Worm (Caenorhabditis elegans): Measurements from ENCODE around the gene Y57A10C.8.

Y57A10C.8 gene

DNA sequence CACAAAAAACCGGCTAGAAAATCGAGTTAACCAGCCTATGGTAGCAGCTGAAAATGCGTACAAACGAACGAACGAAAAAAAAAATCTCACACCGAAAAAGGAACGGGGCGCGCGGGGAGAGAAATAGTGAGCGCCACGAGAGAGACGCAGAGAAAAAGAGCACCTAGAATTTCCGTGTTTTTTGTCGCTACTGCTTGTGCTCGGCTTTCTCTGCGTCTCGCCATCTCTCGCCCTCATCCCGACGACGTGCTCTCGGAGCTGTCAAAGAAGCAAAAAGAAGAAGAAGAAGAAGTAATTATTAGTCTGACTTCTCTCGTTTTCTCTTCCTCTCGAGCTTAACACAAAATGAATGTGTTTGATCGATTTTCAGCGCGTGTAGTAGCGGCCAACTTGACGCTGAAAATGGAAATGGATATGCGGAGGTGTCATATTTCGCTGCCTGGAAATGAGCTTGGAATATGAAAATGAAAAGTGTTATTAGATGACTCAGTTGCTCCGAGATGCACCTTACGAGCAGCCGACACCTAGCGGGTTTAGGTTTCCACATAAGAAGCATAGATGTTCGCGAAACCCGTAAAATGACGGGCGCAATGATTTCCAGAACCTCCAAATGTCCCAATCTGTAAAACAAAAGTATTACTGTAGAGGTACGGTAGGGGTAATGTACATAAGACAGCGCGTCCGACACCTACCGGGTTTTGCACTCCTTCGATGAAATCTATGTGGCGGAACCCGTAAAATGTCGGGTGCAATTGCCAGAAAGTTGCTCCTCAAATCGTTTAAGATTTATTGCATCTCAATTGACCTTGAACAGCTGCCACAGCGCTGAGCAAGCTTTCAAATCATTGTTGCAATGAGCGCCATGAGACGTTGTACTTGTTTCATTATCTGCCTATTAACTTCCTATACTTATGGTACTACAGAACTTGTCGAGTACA, 46.7 kb downstream of the Y57A10C.8 start, which contains the start of gene btb-14:
btb-14 (plus strand) TSS at position 839 of the 938 bp plus-strand sequence.
- peak; percentile 23 for TF ChIP-seq unc-39 (tag; optimal IDR thresholded peaks at IDR 0.05)
- TF ChIP-seq hlh-1 (tag; optimal IDR thresholded peaks at IDR 0.05) = peak; percentile 0
- no peak for TF ChIP-seq nhr-237 (tag; optimal IDR thresholded peaks at IDR 0.05)

- TF ChIP-seq lsy-2 (tag; optimal IDR thresholded peaks at IDR 0.05) = no peak
- peak; percentile 12 for TF ChIP-seq ham-2 (GFP tag; optimal IDR thresholded peaks at IDR 0.05)
- no peak for TF ChIP-seq sptf-1 (tag; optimal IDR thresholded peaks at IDR 0.05)
These were observed 48.8 kb downstream of the Y57A10C.8 start for ce11 chrII:12380888-12381287.

DNA sequence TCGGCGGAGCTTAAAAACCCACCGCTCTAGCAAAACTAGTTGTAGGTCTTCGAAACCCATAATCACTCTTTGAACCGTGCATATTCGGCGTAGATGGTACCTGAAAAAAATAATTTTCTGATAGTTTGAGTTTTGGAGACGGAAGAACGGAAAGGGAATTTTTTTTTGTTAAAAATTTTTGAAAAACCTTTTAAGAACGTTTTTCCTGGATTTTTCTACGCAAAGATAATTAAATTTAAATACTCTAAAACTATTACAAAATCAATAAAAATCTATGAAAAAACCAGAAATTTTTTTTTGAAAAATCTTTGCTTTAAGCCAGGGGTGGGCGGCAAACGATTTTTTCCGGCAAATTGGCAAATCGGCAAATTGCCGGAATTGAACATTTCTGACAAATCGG, 50.2 kb downstream of the Y57A10C.8 start, which contains the start of gene marc-5:
marc-5 (minus strand) TSS at position 101 of the 400 bp plus-strand sequence.
- no peak for TF ChIP-seq flh-1 (GFP tag; optimal IDR thresholded peaks at IDR 0.05)
- TF ChIP-seq cnd-1 (tag; optimal IDR thresholded peaks at IDR 0.05) = no peak
- no peak for TF ChIP-seq blmp-1 (tag; optimal IDR thresholded peaks at IDR 0.05)
- TF ChIP-seq nhr-76 (tag; optimal IDR thresholded peaks at IDR 0.05) = no peak
- TF ChIP-seq ceh-39 (tag; optimal IDR thresholded peaks at IDR 0.05) = no peak
- no peak for TF ChIP-seq sptf-1 (tag; optimal IDR thresholded peaks at IDR 0.05)
- no peak for TF ChIP-seq ceh-43 (GFP tag; optimal IDR thresholded peaks at IDR 0.05)
- TF ChIP-seq ces-1 (GFP tag; optimal IDR thresholded peaks at IDR 0.05) = no peak
- no peak for TF ChIP-seq tbx-8 (GFP tag; optimal IDR thresholded peaks at IDR 0.05)
- TF ChIP-seq M03D4.4 (tag; optimal IDR thresholded peaks at IDR 0.05) = no peak
- no peak for TF ChIP-seq drap-1 (GFP tag; optimal IDR thresholded peaks at IDR 0.05)
- no peak for TF ChIP-seq ham-2 (GFP tag; optimal IDR thresholded peaks at IDR 0.05)
- TF ChIP-seq unc-120 (tag; optimal IDR thresholded peaks at IDR 0.05; ENCODE audit: poor library complexity, severe bottlenecking) = no peak
- no peak for TF ChIP-seq unc-62 (GFP tag; optimal IDR thresholded peaks at IDR 0.05)
- TF ChIP-seq lin-32 (GFP tag; optimal IDR thresholded peaks at IDR 0.05) = no peak
- no peak for TF ChIP-seq lsy-2 (tag; optimal IDR thresholded peaks at IDR 0.05)

DNA sequence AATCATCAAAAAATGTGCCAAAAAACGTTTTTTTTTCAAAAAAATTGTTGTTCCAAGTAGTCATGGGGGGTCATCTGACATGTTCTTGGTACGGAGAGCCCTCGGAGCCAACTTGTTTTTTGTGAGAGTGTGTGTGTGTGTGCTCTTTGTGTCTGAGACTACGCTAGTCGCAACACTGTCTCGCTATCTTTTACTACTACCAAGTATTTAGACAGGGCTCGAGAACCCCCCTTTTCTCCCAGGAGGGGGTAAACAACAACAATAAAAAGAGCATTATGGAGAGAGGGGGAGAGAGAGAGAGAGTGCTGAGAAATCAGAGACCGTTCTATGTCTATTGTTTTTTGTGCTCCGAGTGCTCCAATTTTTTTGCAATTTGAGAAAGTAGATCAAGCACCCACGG, 50.9 kb downstream of the Y57A10C.8 start:
- TF ChIP-seq ceh-83 (GFP tag; optimal IDR thresholded peaks at IDR 0.05) (no peak), lin-32 (GFP tag; optimal IDR thresholded peaks at IDR 0.05) (no peak), cnd-1 (tag; optimal IDR thresholded peaks at IDR 0.05) (no peak), lsy-2 (tag; optimal IDR thresholded peaks at IDR 0.05) (no peak), elt-3 (tag; optimal IDR thresholded peaks at IDR 0.05) (no peak), mab-5 (tag; optimal IDR thresholded peaks at IDR 0.05) (no peak), sptf-1 (tag; optimal IDR thresholded peaks at IDR 0.05) (no peak), drap-1 (GFP tag; optimal IDR thresholded peaks at IDR 0.05) (no peak)

All from whole organism, mixed stage, embryonic.